Fruit fly (Drosophila melanogaster): Measurements from ENCODE around the gene Ppn.

DNA sequence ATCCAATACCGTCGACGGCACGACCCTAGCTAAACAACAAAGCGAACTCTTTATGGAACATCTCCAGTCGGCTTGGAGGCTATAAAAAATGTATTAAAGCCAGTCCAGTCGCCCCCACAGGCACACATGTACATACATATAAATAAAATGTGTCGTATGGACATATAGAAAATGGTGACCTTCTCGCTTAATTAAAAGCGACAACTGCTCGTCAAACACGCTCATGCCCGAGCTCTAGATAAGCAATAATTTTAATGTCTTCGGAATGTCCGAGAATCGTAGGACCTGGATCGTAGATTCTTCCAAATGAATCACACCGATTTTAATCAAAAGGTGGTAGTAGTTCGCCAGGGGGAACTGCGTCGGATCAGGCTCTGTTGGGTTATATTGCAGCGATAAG is 39.9 kb upstream of the Ppn start:
- no peak for TF ChIP-seq tj (GFP tag; optimal IDR thresholded peaks at IDR 0.05)
- TF ChIP-seq CG7101 (tag; optimal IDR thresholded peaks at IDR 0.05): no peak
- TF ChIP-seq CG33017 (tag; optimal IDR thresholded peaks at IDR 0.05): no peak
- no peak for TF ChIP-seq bab1 (GFP tag; optimal IDR thresholded peaks at IDR 0.05)
- TF ChIP-seq kay (GFP tag; ENCODE audit: borderline replicate concordance): peak; percentile 68
- no peak for TF ChIP-seq Hr96 (GFP tag; optimal IDR thresholded peaks at IDR 0.05)

Measured in whole organism, adult.